Worm (Caenorhabditis elegans) whole organism, early embryonic: ENCODE results near the gene fbxa-64.

Experiments
- B0310.2 ChIP-seq: sonication (generic microtip); optimal IDR thresholded peaks from 2 replicates; lab custom pipeline; 2016; ENCODE audit warnings: mild to moderate bottlenecking, missing genetic modification characterization, missing compliant biosample characterization
- F13C5.2 ChIP-seq: sonication (generic microtip); optimal IDR thresholded peaks from 2 replicates; lab custom pipeline; 2017; ENCODE audit warnings: mild to moderate bottlenecking, missing genetic modification characterization, inconsistent platforms, missing compliant biosample characterization
- aly-1 ChIP-seq: sonication (generic microtip); optimal IDR thresholded peaks from 2 replicates; lab custom pipeline; 2016; ENCODE audit warnings: missing genetic modification characterization, missing compliant biosample characterization
- ama-1 ChIP-seq: fragments of 150-350 bp; optimal IDR thresholded peaks from 2 replicates; lab custom pipeline; 2014
- ceh-13 ChIP-seq: fragments of 200-800 bp; sonication (Bioruptor generic); optimal IDR thresholded peaks from 2 replicates; lab custom pipeline; 2018; ENCODE audit warnings: mild to moderate bottlenecking, missing genetic modification characterization, missing compliant biosample characterization
- ceh-36 ChIP-seq: sonication (generic microtip); optimal IDR thresholded peaks from 2 replicates; lab custom pipeline; 2016; ENCODE audit warnings: missing genetic modification characterization, inconsistent platforms, missing compliant biosample characterization
- ets-7 ChIP-seq: sonication (generic microtip); optimal IDR thresholded peaks from 2 replicates; lab custom pipeline; 2016; ENCODE audit warnings: missing genotype, missing genetic modification characterization, missing compliant biosample characterization
- flt-1 ChIP-seq: fragments of 200-800 bp; sonication (Bioruptor generic); IDR thresholded peaks from 2 replicates; pipeline ENCODE4 v1.3.6; 2022; ENCODE audit warnings: missing genetic modification characterization, missing compliant biosample characterization
- hmbx-1 ChIP-seq: sonication (generic microtip); optimal IDR thresholded peaks from 2 replicates; lab custom pipeline; 2016; ENCODE audit warnings: mild to moderate bottlenecking, missing genetic modification characterization, missing compliant biosample characterization
- hmg-4 ChIP-seq: fragments of 200-800 bp; sonication (Bioruptor generic); optimal IDR thresholded peaks from 2 replicates; lab custom pipeline; 2018; ENCODE audit warnings: mild to moderate bottlenecking, missing genetic modification characterization, missing compliant biosample characterization
- hnd-1 ChIP-seq: sonication (generic microtip); optimal IDR thresholded peaks from 2 replicates; lab custom pipeline; 2016; ENCODE audit warnings: missing genetic modification characterization, missing compliant biosample characterization
- pes-1 ChIP-seq: fragments of 200-800 bp; sonication (Bioruptor generic); IDR thresholded peaks from 2 replicates; pipeline ENCODE4 v1.3.6; 2022; ENCODE audit warnings: missing genetic modification reagents, missing genetic modification characterization, missing compliant biosample characterization
- scrt-1 ChIP-seq: fragments of 200-800 bp; sonication (Bioruptor generic); IDR thresholded peaks from 2 replicates; pipeline ENCODE4 v1.3.6; 2022; ENCODE audit warnings: missing genetic modification characterization, missing compliant biosample characterization
- sea-1 ChIP-seq: fragments of 200-800 bp; sonication (Bioruptor generic); conservative IDR thresholded peaks from 2 replicates; pipeline ENCODE4 v1.3.6; 2022; ENCODE audit warnings: missing genetic modification characterization, missing compliant biosample characterization
- tbx-11 ChIP-seq: fragments of 200-800 bp; sonication (Bioruptor generic); IDR thresholded peaks from 2 replicates; pipeline ENCODE4 v1.3.6; 2022; ENCODE audit warnings: missing genetic modification characterization, missing compliant biosample characterization
- tbx-37 ChIP-seq: fragments of 200-800 bp; sonication (Bioruptor generic); conservative IDR thresholded peaks from 2 replicates; pipeline ENCODE4 v1.3.6; 2022; ENCODE audit warnings: missing genetic modification reagents, missing genetic modification characterization, missing compliant biosample characterization
- tra-4 ChIP-seq: sonication (generic microtip); optimal IDR thresholded peaks from 2 replicates; lab custom pipeline; 2017; ENCODE audit warnings: missing genetic modification characterization, missing compliant biosample characterization

The fbxa-64 gene

ce11 chrV:3257277-3257676 lies 20.7 kb downstream of the fbxa-64 start, which contains the start of gene T28A11.22:
Gene T28A11.22, plus strand, starts transcription at chrV:3257577.
- TF ChIP-seq tbx-37 (no peak), hnd-1 (tag; lab: Kevin White, UChicago) (no peak)

ce11 chrV:3256809-3257208 lies 21.1 kb downstream of the fbxa-64 start:
- no peak for TF ChIP-seq tbx-11
- TF ChIP-seq ama-1, result no peak
- no peak for TF ChIP-seq B0310.2
- no peak for TF ChIP-seq ceh-36 (tag; lab: Kevin White, UChicago)
- TF ChIP-seq scrt-1 (GFP tag; lab: Robert Waterston, UW), result no peak
- TF ChIP-seq hmbx-1, result no peak

- TF ChIP-seq tbx-37 (no peak), tra-4 (tag; lab: Kevin White, UChicago) (no peak), flt-1 (no peak), ceh-36 (tag; lab: Kevin White, UChicago) (no peak), hnd-1 (tag; lab: Kevin White, UChicago) (no peak), ceh-13 (GFP tag; lab: Kevin White, UChicago) (no peak), hmg-4 (GFP tag; lab: Kevin White, UChicago) (no peak), F13C5.2 (tag; lab: Kevin White, UChicago) (no peak), aly-1 (tag; lab: Kevin White, UChicago) (no peak), scrt-1 (GFP tag; lab: Robert Waterston, UW) (no peak), tbx-11 (no peak), B0310.2 (no peak), hmbx-1 (no peak), ama-1 (no peak), pes-1 (GFP tag; lab: Robert Waterston, UW) (no peak), sea-1 (GFP tag; lab: Robert Waterston, UW) (no peak), ets-7 (tag; lab: Kevin White, UChicago) (no peak)
These were observed 21.9 kb downstream of the fbxa-64 start, which contains the start of gene srt-63 for ce11 chrV:3256051-3256450. Gene srt-63, minus strand, starts transcription at chrV:3256151.

- TF ChIP-seq F13C5.2 (tag; lab: Kevin White, UChicago) (no peak), ets-7 (tag; lab: Kevin White, UChicago) (no peak), ceh-36 (tag; lab: Kevin White, UChicago) (no peak), tbx-37 (no peak), B0310.2 (no peak), hmbx-1 (no peak), hnd-1 (tag; lab: Kevin White, UChicago) (no peak), aly-1 (tag; lab: Kevin White, UChicago) (no peak), scrt-1 (GFP tag; lab: Robert Waterston, UW) (no peak), pes-1 (GFP tag; lab: Robert Waterston, UW) (no peak), tbx-11 (no peak), ama-1 (no peak), flt-1 (no peak), tra-4 (tag; lab: Kevin White, UChicago) (no peak), hmg-4 (GFP tag; lab: Kevin White, UChicago) (no peak), sea-1 (GFP tag; lab: Robert Waterston, UW) (no peak), ceh-13 (GFP tag; lab: Kevin White, UChicago) (no peak)
These were observed 27.8 kb downstream of the fbxa-64 start, which contains the start of gene T28A11.13 for ce11 chrV:3250153-3250552. Gene T28A11.13, minus strand, starts transcription at chrV:3250253.

- no peak for TF ChIP-seq hmbx-1
- no peak for TF ChIP-seq tbx-37
- TF ChIP-seq tbx-11, result no peak
- TF ChIP-seq sea-1 (GFP tag; lab: Robert Waterston, UW), result no peak
- TF ChIP-seq ets-7 (tag; lab: Kevin White, UChicago), result no peak
- no peak for TF ChIP-seq B0310.2
- no peak for TF ChIP-seq pes-1 (GFP tag; lab: Robert Waterston, UW)
- no peak for TF ChIP-seq hnd-1 (tag; lab: Kevin White, UChicago)
- TF ChIP-seq hmg-4 (GFP tag; lab: Kevin White, UChicago), result no peak
- TF ChIP-seq F13C5.2 (tag; lab: Kevin White, UChicago), result no peak
- TF ChIP-seq ceh-13 (GFP tag; lab: Kevin White, UChicago), result no peak
- TF ChIP-seq tra-4 (tag; lab: Kevin White, UChicago), result no peak
- no peak for TF ChIP-seq flt-1
- TF ChIP-seq ceh-36 (tag; lab: Kevin White, UChicago), result no peak
- TF ChIP-seq aly-1 (tag; lab: Kevin White, UChicago), result no peak
These were observed 30.4 kb downstream of the fbxa-64 start, which contains the start of gene srj-8 for ce11 chrV:3247515-3247914. Gene srj-8, plus strand, starts transcription at chrV:3247815.

- TF ChIP-seq ceh-36 (tag; lab: Kevin White, UChicago) (no peak), pes-1 (GFP tag; lab: Robert Waterston, UW) (no peak), tbx-11 (no peak), hmbx-1 (no peak), hmg-4 (GFP tag; lab: Kevin White, UChicago) (no peak), hnd-1 (tag; lab: Kevin White, UChicago) (no peak), ets-7 (tag; lab: Kevin White, UChicago) (no peak), tra-4 (tag; lab: Kevin White, UChicago) (no peak), sea-1 (GFP tag; lab: Robert Waterston, UW) (no peak), F13C5.2 (tag; lab: Kevin White, UChicago) (no peak), ama-1 (no peak), scrt-1 (GFP tag; lab: Robert Waterston, UW) (no peak), ceh-13 (GFP tag; lab: Kevin White, UChicago) (no peak), tbx-37 (no peak), aly-1 (tag; lab: Kevin White, UChicago) (no peak), B0310.2 (no peak), flt-1 (no peak)
These were observed 33.2 kb downstream of the fbxa-64 start, which contains the start of gene srj-7 for ce11 chrV:3244703-3245102. Gene srj-7, plus strand, starts transcription at chrV:3245003.

- TF ChIP-seq tbx-11 (no peak), ceh-13 (GFP tag; lab: Kevin White, UChicago) (no peak), tbx-37 (no peak), scrt-1 (GFP tag; lab: Robert Waterston, UW) (no peak), ama-1 (no peak), flt-1 (no peak), hnd-1 (tag; lab: Kevin White, UChicago) (no peak), B0310.2 (no peak), ets-7 (tag; lab: Kevin White, UChicago) (no peak), tra-4 (tag; lab: Kevin White, UChicago) (no peak), ceh-36 (tag; lab: Kevin White, UChicago) (no peak), hmg-4 (GFP tag; lab: Kevin White, UChicago) (no peak), sea-1 (GFP tag; lab: Robert Waterston, UW) (no peak), hmbx-1 (no peak), F13C5.2 (tag; lab: Kevin White, UChicago) (no peak)
These were observed 35.0 kb downstream of the fbxa-64 start, which contains the start of gene gst-23 for ce11 chrV:3242984-3243383. Gene gst-23, plus strand, starts transcription at chrV:3243284.
